ENCODE assay signal across 3 worm cellular contexts in the genomic region with DNA sequence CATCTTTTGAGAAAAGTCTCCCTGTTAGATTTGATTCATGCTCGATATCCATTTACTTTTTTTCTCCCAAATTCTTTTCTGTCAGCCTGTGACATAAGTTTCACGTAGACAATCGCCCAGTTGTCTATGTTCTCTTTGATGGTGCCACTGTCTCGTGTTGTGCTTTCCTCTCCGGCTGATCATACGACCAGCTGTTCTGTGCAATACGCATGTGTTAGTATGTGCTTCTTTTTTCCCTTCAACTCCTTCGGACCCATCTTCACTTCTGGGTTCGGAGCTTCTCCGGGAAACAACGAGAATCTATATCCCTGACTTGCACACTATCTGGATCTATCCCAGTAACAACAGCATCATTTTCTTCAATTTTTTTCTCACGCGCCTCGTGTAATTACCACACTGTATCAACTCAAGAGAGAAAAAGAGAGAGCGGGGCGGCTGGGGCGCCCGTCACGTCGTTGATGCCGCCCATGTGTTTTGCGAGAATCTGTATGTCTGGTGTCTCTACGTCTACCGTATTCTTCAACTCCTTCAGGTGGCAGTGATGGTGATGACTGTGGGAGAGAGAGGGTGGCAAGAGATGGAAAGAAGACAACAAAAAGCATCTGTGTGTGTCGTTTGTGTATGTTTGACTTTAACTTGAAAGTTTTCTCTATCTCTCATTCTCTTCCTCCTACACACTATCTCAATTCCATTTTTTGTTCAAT.
TF ChIP-seq lines count a peak whose summit lies in the region.

No protein-coding gene starts in this region.

TF ChIP-seq in whole organism, L1 larva, 84 proteins besides CTCF, POLR2A, EP300 and RAD21 (continued from another document):
- TF ChIP-seq Y116A8C.19 (tag; optimal IDR thresholded peaks at IDR 0.05; lab: Kevin White, UChicago; ENCODE audit: borderline replicate concordance): no peak
- no peak for TF ChIP-seq hlh-17 (GFP tag; optimal IDR thresholded peaks at IDR 0.05; lab: Kevin White, UChicago; ENCODE audit: borderline replicate concordance)
- no peak for TF ChIP-seq nhr-12 (tag; optimal IDR thresholded peaks at IDR 0.05; lab: Kevin White, UChicago)
- TF ChIP-seq dsc-1 (tag; optimal IDR thresholded peaks at IDR 0.05; lab: Kevin White, UChicago): peak; percentile 97
- peak; percentile 56 to 57 for TF ChIP-seq efl-1 (optimal IDR thresholded peaks at IDR 0.05; lab: Kevin White, UChicago)
- peak; percentile 26 to 95 for TF ChIP-seq efl-1 (GFP tag; optimal IDR thresholded peaks at IDR 0.05 in 1 of 2; lab: Kevin White, UChicago)
- TF ChIP-seq nhr-237 (tag; optimal IDR thresholded peaks at IDR 0.05; lab: Kevin White, UChicago): peak; percentile 35
- no peak for TF ChIP-seq unc-86 (tag; optimal IDR thresholded peaks at IDR 0.05; lab: Kevin White, UChicago)
- TF ChIP-seq ztf-11 (tag; optimal IDR thresholded peaks at IDR 0.05; lab: Kevin White, UChicago): peak in 1 of 2 experiments; percentile 13
- no peak for TF ChIP-seq aha-1 (tag; optimal IDR thresholded peaks at IDR 0.05; lab: Kevin White, UChicago)
- peak; percentile 74 for TF ChIP-seq mep-1 (tag; optimal IDR thresholded peaks at IDR 0.05; lab: Kevin White, UChicago)
- TF ChIP-seq fkh-8 (tag; optimal IDR thresholded peaks at IDR 0.05; lab: Kevin White, UChicago): no peak
- peak; percentile 36 for TF ChIP-seq snpc-4 (tag; optimal IDR thresholded peaks at IDR 0.05; lab: Kevin White, UChicago)
- TF ChIP-seq fkh-4 (tag; optimal IDR thresholded peaks at IDR 0.05; lab: Kevin White, UChicago; ENCODE audit: borderline replicate concordance): peak; percentile 72
- no peak for TF ChIP-seq F16B12.6 (tag; optimal IDR thresholded peaks at IDR 0.05; lab: Kevin White, UChicago)
- TF ChIP-seq unc-98 (GFP tag; IDR thresholded peaks at IDR 0.05; lab: Robert Waterston, UW): no peak; the same call in 1 of the 2 replicates
- TF ChIP-seq pqm-1 (tag; optimal IDR thresholded peaks at IDR 0.05; lab: Kevin White, UChicago): peak; percentile 30
- no peak for TF ChIP-seq ama-1 (optimal IDR thresholded peaks at IDR 0.05; lab: Kevin White, UChicago)
- no peak; the same call in 1 of the 2 replicates for TF ChIP-seq isw-1 (GFP tag; IDR thresholded peaks at IDR 0.05; lab: Robert Waterston, UW)
- TF ChIP-seq tlp-1 (tag; optimal IDR thresholded peaks at IDR 0.05; lab: Kevin White, UChicago): no peak
- TF ChIP-seq blmp-1 (tag; optimal IDR thresholded peaks at IDR 0.05; lab: Kevin White, UChicago): peak; percentile 92
- TF ChIP-seq xbp-1 (tag; optimal IDR thresholded peaks at IDR 0.05; lab: Kevin White, UChicago): peak; percentile 66
- TF ChIP-seq elt-2 (tag; optimal IDR thresholded peaks at IDR 0.05; lab: Kevin White, UChicago): peak; percentile 74
- no peak for TF ChIP-seq zip-4 (GFP tag; optimal IDR thresholded peaks at IDR 0.05; lab: Kevin White, UChicago)
- TF ChIP-seq elt-3 (tag; optimal IDR thresholded peaks at IDR 0.05; lab: Kevin White, UChicago): peak in 5 of 6 experiments; percentile 23 to 82 (median 69)
- peak; percentile 82 for TF ChIP-seq fos-1 (tag; optimal IDR thresholded peaks at IDR 0.05; lab: Kevin White, UChicago)
- peak; percentile 19 to 55 (median 25) for TF ChIP-seq dpl-1 (GFP tag; optimal IDR thresholded peaks at IDR 0.05; lab: Kevin White, UChicago)
- no peak for TF ChIP-seq alr-1 (tag; optimal IDR thresholded peaks at IDR 0.05; lab: Kevin White, UChicago; ENCODE audit: borderline replicate concordance)
- no peak for TF ChIP-seq sptf-1 (tag; optimal IDR thresholded peaks at IDR 0.05; lab: Kevin White, UChicago)
- peak; percentile 91 for TF ChIP-seq tbx-2 (tag; optimal IDR thresholded peaks at IDR 0.05; lab: Kevin White, UChicago)
- peak; percentile 97 for TF ChIP-seq lin-14 (GFP tag; optimal IDR thresholded peaks at IDR 0.05; lab: Kevin White, UChicago)
- peak; percentile 29 for TF ChIP-seq lir-3 (tag; optimal IDR thresholded peaks at IDR 0.05; lab: Kevin White, UChicago; ENCODE audit: poor library complexity)
- TF ChIP-seq C16A3.4 (tag; optimal IDR thresholded peaks at IDR 0.05; lab: Kevin White, UChicago): peak; percentile 83
- peak; percentile 51 for TF ChIP-seq sup-37 (GFP tag; optimal IDR thresholded peaks at IDR 0.05; lab: Kevin White, UChicago)
- TF ChIP-seq aly-2 (tag; optimal IDR thresholded peaks at IDR 0.05; lab: Kevin White, UChicago): no peak
- TF ChIP-seq snu-23 (GFP tag; optimal IDR thresholded peaks at IDR 0.05; lab: Kevin White, UChicago): peak; percentile 94
- peak; percentile 62 for TF ChIP-seq skn-1 (tag; optimal IDR thresholded peaks at IDR 0.05; lab: Kevin White, UChicago)
TF ChIP-seq in whole organism, L1 larva: peak in this region for 49.

TF ChIP-seq in whole organism, L4 larva, 104 proteins besides CTCF, POLR2A, EP300 and RAD21 (continued from another document and continues in another):
- no peak for TF ChIP-seq mxl-2 (GFP tag; conservative IDR thresholded peaks at IDR 0.05; lab: Robert Waterston, UW)
- TF ChIP-seq set-16 (GFP tag; IDR thresholded peaks at IDR 0.05; lab: Robert Waterston, UW): peak; percentile 59; the same call in 1 of the 2 replicates
- TF ChIP-seq nhr-77 (tag; optimal IDR thresholded peaks at IDR 0.05; lab: Kevin White, UChicago): peak; percentile 40
- TF ChIP-seq nhr-41 (GFP tag; IDR thresholded peaks at IDR 0.05; lab: Robert Waterston, UW): 0 out of 2 replicates have a peak, but pooled peaks have one; percentile 24
- peak; percentile 73 for TF ChIP-seq gei-8 (GFP tag; optimal IDR thresholded peaks at IDR 0.05; lab: Kevin White, UChicago)
- peak; percentile 63 to 77 for TF ChIP-seq lsy-2 (tag; optimal IDR thresholded peaks at IDR 0.05; lab: Kevin White, UChicago)
- TF ChIP-seq arid-1 (GFP tag; conservative IDR thresholded peaks at IDR 0.05; lab: Robert Waterston, UW): no peak
- no peak for TF ChIP-seq spr-3 (GFP tag; optimal IDR thresholded peaks at IDR 0.05; lab: Kevin White, UChicago)
- no peak for TF ChIP-seq dmd-9 (GFP tag; IDR thresholded peaks at IDR 0.05; lab: Robert Waterston, UW)
- TF ChIP-seq cey-2 (tag; optimal IDR thresholded peaks at IDR 0.05; lab: Kevin White, UChicago; ENCODE audit: borderline replicate concordance, insufficient read depth): peak; percentile 4
- no peak for TF ChIP-seq lim-7 (GFP tag; IDR thresholded peaks at IDR 0.05; lab: Robert Waterston, UW)
- no peak for TF ChIP-seq egl-27 (tag; optimal IDR thresholded peaks at IDR 0.05; lab: Kevin White, UChicago)
- TF ChIP-seq ceh-44 (GFP tag; IDR thresholded peaks at IDR 0.05; lab: Robert Waterston, UW): no peak
- peak; percentile 99 for TF ChIP-seq hlh-11 (tag; optimal IDR thresholded peaks at IDR 0.05; lab: Kevin White, UChicago)
- no peak for TF ChIP-seq ztf-11 (tag; optimal IDR thresholded peaks at IDR 0.05; lab: Kevin White, UChicago)
- peak; percentile 30 for TF ChIP-seq lin-13 (GFP tag; optimal IDR thresholded peaks at IDR 0.05; lab: Kevin White, UChicago)
- TF ChIP-seq nhr-25 (tag; optimal IDR thresholded peaks at IDR 0.05; lab: Kevin White, UChicago; ENCODE audit: borderline replicate concordance, insufficient read depth): peak; percentile 80
- TF ChIP-seq hif-1 (tag; optimal IDR thresholded peaks at IDR 0.05; lab: Kevin White, UChicago): peak in 1 of 2 experiments; percentile 71
- TF ChIP-seq dmd-8 (GFP tag; IDR thresholded peaks at IDR 0.05; lab: Robert Waterston, UW): no peak
- no peak for TF ChIP-seq lin-39 (tag; optimal IDR thresholded peaks at IDR 0.05; lab: Kevin White, UChicago)
- TF ChIP-seq F44E2.7 (GFP tag; IDR thresholded peaks at IDR 0.05; lab: Robert Waterston, UW): no peak
- TF ChIP-seq hmg-1.1 (GFP tag; IDR thresholded peaks at IDR 0.05; lab: Robert Waterston, UW): peak; percentile 62
- TF ChIP-seq lin-1 (GFP tag; IDR thresholded peaks at IDR 0.05; lab: Robert Waterston, UW): peak; percentile 64
- peak; percentile 49 for TF ChIP-seq rbr-2 (tag; optimal IDR thresholded peaks at IDR 0.05; lab: Kevin White, UChicago)
- no peak for TF ChIP-seq lin-15B (tag; optimal IDR thresholded peaks at IDR 0.05; lab: Kevin White, UChicago)
- TF ChIP-seq ZK337.2 (GFP tag; IDR thresholded peaks at IDR 0.05; lab: Robert Waterston, UW): no peak
- TF ChIP-seq nhr-102 (tag; optimal IDR thresholded peaks at IDR 0.05; lab: Kevin White, UChicago): peak; percentile 49
- TF ChIP-seq vab-7 (GFP tag; IDR thresholded peaks at IDR 0.05; lab: Robert Waterston, UW): no peak
- peak; percentile 89 for TF ChIP-seq hlh-30 (tag; optimal IDR thresholded peaks at IDR 0.05; lab: Kevin White, UChicago; ENCODE audit: insufficient read depth)
- no peak for TF ChIP-seq unc-130 (GFP tag; optimal IDR thresholded peaks at IDR 0.05; lab: Kevin White, UChicago)
- TF ChIP-seq daf-16 (GFP tag; optimal IDR thresholded peaks at IDR 0.05; lab: Kevin White, UChicago): peak; percentile 62 to 96
- peak; percentile 91 for TF ChIP-seq daf-16 (tag; optimal IDR thresholded peaks at IDR 0.05; lab: Kevin White, UChicago)
- TF ChIP-seq nhr-48 (tag; optimal IDR thresholded peaks at IDR 0.05; lab: Kevin White, UChicago): peak; percentile 89
- TF ChIP-seq dve-1 (tag; optimal IDR thresholded peaks at IDR 0.05; lab: Kevin White, UChicago; ENCODE audit: insufficient read depth): peak; percentile 92
- TF ChIP-seq ceh-32 (tag; optimal IDR thresholded peaks at IDR 0.05; lab: Kevin White, UChicago; ENCODE audit: poor library complexity): no peak
- no peak for TF ChIP-seq nhr-111 (GFP tag; optimal IDR thresholded peaks at IDR 0.05; lab: Kevin White, UChicago)
- peak; percentile 26 for TF ChIP-seq zfp-2 (tag; optimal IDR thresholded peaks at IDR 0.05; lab: Kevin White, UChicago)
- no peak for TF ChIP-seq daf-8 (GFP tag; IDR thresholded peaks at IDR 0.05; lab: Robert Waterston, UW)
- peak; percentile 32; the same call in 1 of the 2 replicates for TF ChIP-seq madf-9 (GFP tag; conservative IDR thresholded peaks at IDR 0.05; lab: Robert Waterston, UW)
- no peak for TF ChIP-seq dpl-1 (GFP tag; optimal IDR thresholded peaks at IDR 0.05; lab: Kevin White, UChicago)
- no peak for TF ChIP-seq sdz-12 (GFP tag; optimal IDR thresholded peaks at IDR 0.05; lab: Kevin White, UChicago)
- no peak for TF ChIP-seq Y48G9A.11 (GFP tag; IDR thresholded peaks at IDR 0.05; lab: Robert Waterston, UW)
- TF ChIP-seq attf-4 (tag; optimal IDR thresholded peaks at IDR 0.05; lab: Kevin White, UChicago): no peak

TF ChIP-seq in whole organism, young adult, 124 proteins besides CTCF, POLR2A, EP300 and RAD21 (continued from another document and continues in another):
- TF ChIP-seq lin-54 (GFP tag; optimal IDR thresholded peaks at IDR 0.05; lab: Kevin White, UChicago): peak; percentile 8
- no peak for TF ChIP-seq ceh-79 (tag; optimal IDR thresholded peaks at IDR 0.05; lab: Kevin White, UChicago)
- TF ChIP-seq egrh-3 (GFP tag; IDR thresholded peaks at IDR 0.05; lab: Robert Waterston, UW): no peak; the same call in 1 of the 2 replicates
- TF ChIP-seq F57C9.4 (tag; optimal IDR thresholded peaks at IDR 0.05; lab: Kevin White, UChicago): no peak
- TF ChIP-seq snpc-3.4 (tag; optimal IDR thresholded peaks at IDR 0.05; lab: Kevin White, UChicago): no peak
- no peak for TF ChIP-seq hsf-1 (GFP tag; IDR thresholded peaks at IDR 0.05; lab: Robert Waterston, UW)
- peak; percentile 40 for TF ChIP-seq ZK185.1 (tag; optimal IDR thresholded peaks at IDR 0.05; lab: Kevin White, UChicago; ENCODE audit: poor library complexity, severe bottlenecking)
- TF ChIP-seq egl-44 (GFP tag; IDR thresholded peaks at IDR 0.05; lab: Robert Waterston, UW): 0 out of 2 replicates have a peak, but pooled peaks have one; percentile 57
- TF ChIP-seq C06A6.2 (GFP tag; conservative IDR thresholded peaks at IDR 0.05; lab: Robert Waterston, UW): 0 out of 2 replicates have a peak, but pooled peaks have one; percentile 52
- TF ChIP-seq hmg-20 (GFP tag; IDR thresholded peaks at IDR 0.05; lab: Robert Waterston, UW): no peak
- TF ChIP-seq rpc-1 (optimal IDR thresholded peaks at IDR 0.05; lab: Kevin White, UChicago): no peak
- no peak for TF ChIP-seq rpc-1 (tag; optimal IDR thresholded peaks at IDR 0.05; lab: Kevin White, UChicago)
- TF ChIP-seq mcd-1 (GFP tag; IDR thresholded peaks at IDR 0.05; lab: Robert Waterston, UW): no peak
- TF ChIP-seq ama-1 (optimal IDR thresholded peaks at IDR 0.05; lab: Kevin White, UChicago): no peak
- no peak for TF ChIP-seq ama-1 (GFP tag; optimal IDR thresholded peaks at IDR 0.05; lab: Kevin White, UChicago)
- no peak for TF ChIP-seq F52B5.7 (tag; optimal IDR thresholded peaks at IDR 0.05; lab: Kevin White, UChicago)
- TF ChIP-seq Y79H2A.3 (GFP tag; conservative IDR thresholded peaks at IDR 0.05; lab: Robert Waterston, UW): no peak
- 0 out of 2 replicates have a peak, but pooled peaks have one; percentile 38 for TF ChIP-seq Y67H2A.10 (GFP tag; conservative IDR thresholded peaks at IDR 0.05; lab: Robert Waterston, UW)
- peak; percentile 84 for TF ChIP-seq nhr-90 (tag; optimal IDR thresholded peaks at IDR 0.05; lab: Kevin White, UChicago)
- 0 out of 2 replicates have a peak, but pooled peaks have one; percentile 23 for TF ChIP-seq madf-3 (GFP tag; IDR thresholded peaks at IDR 0.05; lab: Robert Waterston, UW)
- peak; percentile 88 for TF ChIP-seq somi-1 (GFP tag; optimal IDR thresholded peaks at IDR 0.05; lab: Kevin White, UChicago)
- no peak for TF ChIP-seq rec-8 (tag; optimal IDR thresholded peaks at IDR 0.05; lab: Kevin White, UChicago)
- TF ChIP-seq tbx-9 (tag; optimal IDR thresholded peaks at IDR 0.05; lab: Kevin White, UChicago; ENCODE audit: borderline replicate concordance): no peak
- no peak for TF ChIP-seq aptf-3 (GFP tag; IDR thresholded peaks at IDR 0.05; lab: Robert Waterston, UW)
- TF ChIP-seq nfyb-1 (GFP tag; IDR thresholded peaks at IDR 0.05; lab: Robert Waterston, UW): no peak
- TF ChIP-seq F37B4.10 (GFP tag; IDR thresholded peaks at IDR 0.05; lab: Robert Waterston, UW): no peak
- no peak for TF ChIP-seq C17E4.6 (GFP tag; IDR thresholded peaks at IDR 0.05; lab: Robert Waterston, UW)
- TF ChIP-seq T07F8.4 (tag; optimal IDR thresholded peaks at IDR 0.05; lab: Kevin White, UChicago): no peak
- peak; percentile 78 for TF ChIP-seq hmg-1.2 (GFP tag; IDR thresholded peaks at IDR 0.05; lab: Robert Waterston, UW)
- TF ChIP-seq xnd-1 (tag; optimal IDR thresholded peaks at IDR 0.05; lab: Kevin White, UChicago): no peak
- TF ChIP-seq ztf-22 (GFP tag; optimal IDR thresholded peaks at IDR 0.05; lab: Kevin White, UChicago): no peak
- no peak for TF ChIP-seq ztf-25 (GFP tag; IDR thresholded peaks at IDR 0.05; lab: Robert Waterston, UW)
- no peak for TF ChIP-seq snpc-4 (GFP tag; optimal IDR thresholded peaks at IDR 0.05; lab: Kevin White, UChicago)
- TF ChIP-seq snpc-4 (tag; optimal IDR thresholded peaks at IDR 0.05; lab: Kevin White, UChicago): peak in 3 of 4 experiments; percentile 10 to 58 (median 54)
- TF ChIP-seq lag-1 (GFP tag; IDR thresholded peaks at IDR 0.05; lab: Robert Waterston, UW): no peak
- no peak for TF ChIP-seq nhr-27 (tag; optimal IDR thresholded peaks at IDR 0.05; lab: Kevin White, UChicago)
- TF ChIP-seq pbrm-1 (GFP tag; IDR thresholded peaks at IDR 0.05; lab: Robert Waterston, UW): 0 out of 2 replicates have a peak, but pooled peaks have one; percentile 50
- no peak for TF ChIP-seq pha-4 (tag; optimal IDR thresholded peaks at IDR 0.05; lab: Kevin White, UChicago)
- peak; percentile 55 for TF ChIP-seq madf-10 (tag; optimal IDR thresholded peaks at IDR 0.05; lab: Kevin White, UChicago)
- TF ChIP-seq rcor-1 (GFP tag; IDR thresholded peaks at IDR 0.05; lab: Robert Waterston, UW): no peak
- TF ChIP-seq bed-2 (GFP tag; IDR thresholded peaks at IDR 0.05; lab: Robert Waterston, UW): no peak
- TF ChIP-seq ccch-3 (GFP tag; optimal IDR thresholded peaks at IDR 0.05; lab: Kevin White, UChicago): no peak
- TF ChIP-seq hlh-12 (tag; optimal IDR thresholded peaks at IDR 0.05; lab: Kevin White, UChicago): no peak
- peak; percentile 52; the same call in 1 of the 2 replicates for TF ChIP-seq dox-1 (GFP tag; IDR thresholded peaks at IDR 0.05; lab: Robert Waterston, UW)
- no peak for TF ChIP-seq cebp-1 (GFP tag; IDR thresholded peaks at IDR 0.05; lab: Robert Waterston, UW)
- peak; percentile 77 for TF ChIP-seq cebp-1 (tag; optimal IDR thresholded peaks at IDR 0.05; lab: Kevin White, UChicago)
- TF ChIP-seq F23B12.7 (tag; optimal IDR thresholded peaks at IDR 0.05; lab: Kevin White, UChicago; ENCODE audit: insufficient read depth): peak; percentile 7
- TF ChIP-seq nfya-1 (tag; optimal IDR thresholded peaks at IDR 0.05; lab: Kevin White, UChicago; ENCODE audit: borderline replicate concordance, insufficient read depth): no peak
- no peak for TF ChIP-seq F55B11.4 (tag; optimal IDR thresholded peaks at IDR 0.05; lab: Kevin White, UChicago; ENCODE audit: borderline replicate concordance, insufficient read depth)
- TF ChIP-seq bed-1 (GFP tag; IDR thresholded peaks at IDR 0.05; lab: Robert Waterston, UW): no peak
